Fruit fly (Drosophila melanogaster): ENCODE measurements around the gene Usp32.

Gene Usp32

dm6 chr3L:19919981-19920380, 49.0 kb downstream of the Usp32 start:
- TF ChIP-seq CG16779 (GFP tag; IDR thresholded peaks at IDR 0.05) (no peak), gem (tag; optimal IDR thresholded peaks at IDR 0.05) (no peak), Sry-δ (GFP tag; optimal IDR thresholded peaks at IDR 0.05) (no peak), CG17361 (GFP tag; IDR thresholded peaks at IDR 0.05) (no peak), CG10979 (tag; optimal IDR thresholded peaks at IDR 0.05) (no peak), Bgb (GFP tag; IDR thresholded peaks at IDR 0.05; ENCODE audit: partially characterized antibody) (no peak), hb (GFP tag; IDR thresholded peaks at IDR 0.05; ENCODE audit: partially characterized antibody) (no peak), ssp (GFP tag; IDR thresholded peaks at IDR 0.05) (no peak), CG7357 (GFP tag; IDR thresholded peaks at IDR 0.05) (no peak), CG30020 (tag; optimal IDR thresholded peaks at IDR 0.05) (no peak), CG14050 (GFP tag; IDR thresholded peaks at IDR 0.05) (no peak), ro (GFP tag; IDR thresholded peaks at IDR 0.05) (no peak), Atf6 (GFP tag; IDR thresholded peaks at IDR 0.05) (no peak), CG17829 (tag; optimal IDR thresholded peaks at IDR 0.05) (no peak), sqz (GFP tag; optimal IDR thresholded peaks at IDR 0.05) (no peak)

DNA sequence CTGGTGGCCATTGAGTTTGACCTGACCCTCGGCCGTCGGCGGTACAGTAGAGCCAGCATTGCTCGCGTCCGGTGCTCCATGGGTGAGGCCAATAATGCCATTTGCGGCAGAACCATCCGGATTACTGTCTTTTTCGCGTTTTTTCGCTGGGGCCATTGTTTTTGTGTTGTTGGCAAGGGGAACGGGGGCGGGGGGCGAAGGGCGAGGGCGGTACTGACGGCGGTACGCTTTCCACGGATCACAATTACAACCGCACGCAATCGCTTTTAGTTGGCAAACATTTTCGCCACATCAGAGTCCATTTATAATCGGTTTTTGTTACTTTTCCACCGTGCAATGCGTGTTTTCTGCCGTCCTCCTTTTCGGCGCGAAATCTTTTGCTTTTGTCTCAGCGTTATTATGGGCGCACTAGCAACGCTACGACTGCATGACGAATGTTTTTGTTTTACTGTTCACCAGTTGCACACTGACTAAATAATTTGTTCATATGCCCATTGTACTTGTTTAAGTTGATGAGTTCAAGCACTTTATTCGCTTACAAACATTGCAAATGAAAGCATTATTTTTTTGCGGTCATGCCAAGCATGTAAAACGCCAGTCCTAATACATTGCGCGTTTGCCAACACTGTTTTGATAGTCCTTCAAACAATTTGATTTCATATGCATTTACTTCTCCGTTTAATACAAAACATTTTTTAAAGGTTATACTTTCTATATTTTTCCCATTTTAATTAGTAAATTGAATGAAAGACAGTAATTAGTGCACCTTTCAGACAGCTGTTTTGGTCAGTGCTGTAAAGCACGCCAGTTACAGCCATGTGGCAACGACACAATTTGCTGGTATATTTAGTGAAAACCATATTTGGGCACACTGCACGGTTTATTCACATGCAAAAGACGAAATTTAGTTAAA, 52.1 kb downstream of the Usp32 start, which contains the start of gene Pfdn6:
Gene Pfdn6, plus strand, starts transcription at position 839 of the 913 bp plus-strand sequence.
- TF ChIP-seq Bgb (GFP tag; IDR thresholded peaks at IDR 0.05; ENCODE audit: partially characterized antibody) (peak; percentile 73), CG10959 (GFP tag; IDR thresholded peaks at IDR 0.05) (0 out of 2 replicates have a peak, but pooled peaks have one; percentile 60), ara (GFP tag; IDR thresholded peaks at IDR 0.05) (0 out of 2 replicates have a peak, but pooled peaks have one; percentile 35), GATAe (GFP tag; conservative IDR thresholded peaks at IDR 0.05) (no peak), eyg (GFP tag; optimal IDR thresholded peaks at IDR 0.05) (peak; percentile 52), Spps (tag; optimal IDR thresholded peaks at IDR 0.05) (peak; percentile 23), CG13287 (GFP tag; IDR thresholded peaks at IDR 0.05; ENCODE audit: partially characterized antibody) (peak; percentile 76), fd102C (GFP tag; optimal IDR thresholded peaks at IDR 0.05) (no peak), mirr (GFP tag; optimal IDR thresholded peaks at IDR 0.05) (peak; percentile 43), CG15479 (GFP tag; optimal IDR thresholded peaks at IDR 0.05) (no peak), CG17186 (GFP tag; optimal IDR thresholded peaks at IDR 0.05) (peak; percentile 60), CG10366 (GFP tag; IDR thresholded peaks at IDR 0.05) (peak; percentile 82), CG6683 (GFP tag; optimal IDR thresholded peaks at IDR 0.05) (no peak), Med (GFP tag) (peak; percentile 96), pita (GFP tag; optimal IDR thresholded peaks at IDR 0.05) (no peak), usp (GFP tag; optimal IDR thresholded peaks at IDR 0.05) (no peak), Fer2 (tag; optimal IDR thresholded peaks at IDR 0.05) (peak; percentile 5), pfk (GFP tag; optimal IDR thresholded peaks at IDR 0.05) (no peak), Dll (GFP tag; IDR thresholded peaks at IDR 0.05; ENCODE audit: partially characterized antibody) (peak; percentile 67; the same call in 2 of the 4 replicates), CG7372 (GFP tag; IDR thresholded peaks at IDR 0.05) (peak; percentile 67), CG8944 (GFP tag; optimal IDR thresholded peaks at IDR 0.05) (peak; percentile 77), vfl (GFP tag; optimal IDR thresholded peaks at IDR 0.05) (peak; percentile 47), CG16815 (GFP tag; optimal IDR thresholded peaks at IDR 0.05) (peak; percentile 74), Mrtf (GFP tag; IDR thresholded peaks at IDR 0.05) (peak; percentile 75; the same call in 2 of the 3 replicates), Bteb2 (GFP tag; optimal IDR thresholded peaks at IDR 0.05) (peak; percentile 86), CG7987 (GFP tag; optimal IDR thresholded peaks at IDR 0.05) (no peak), CG4854 (GFP tag; optimal IDR thresholded peaks at IDR 0.05) (peak; percentile 54), fu2 (GFP tag; optimal IDR thresholded peaks at IDR 0.05) (peak; percentile 82), en (GFP tag; optimal IDR thresholded peaks at IDR 0.05) (peak; percentile 9), CG11398 (GFP tag; optimal IDR thresholded peaks at IDR 0.05) (peak; percentile 29), Camta (GFP tag; optimal IDR thresholded peaks at IDR 0.05) (peak; percentile 48), CG16813 (GFP tag; IDR thresholded peaks at IDR 0.05; ENCODE audit: partially characterized antibody) (peak; percentile 64), CG17568 (GFP tag; optimal IDR thresholded peaks at IDR 0.05) (no peak), cg (GFP tag; optimal IDR thresholded peaks at IDR 0.05) (no peak)

Data from whole organism, embryonic.